Worm (Caenorhabditis elegans) whole organism, early embryonic: Measurements from ENCODE around the gene F14H8.8.

Source experiments
- B0310.2 ChIP-seq: sonication (generic microtip); optimal IDR thresholded peaks from 2 replicates; lab custom pipeline; 2016; ENCODE audit warnings: mild to moderate bottlenecking, missing genetic modification characterization, missing compliant biosample characterization
- F13C5.2 ChIP-seq: sonication (generic microtip); optimal IDR thresholded peaks from 2 replicates; lab custom pipeline; 2017; ENCODE audit warnings: mild to moderate bottlenecking, missing genetic modification characterization, inconsistent platforms, missing compliant biosample characterization
- aly-1 ChIP-seq: sonication (generic microtip); optimal IDR thresholded peaks from 2 replicates; lab custom pipeline; 2016; ENCODE audit warnings: missing genetic modification characterization, missing compliant biosample characterization
- ama-1 ChIP-seq: fragments of 150-350 bp; optimal IDR thresholded peaks from 2 replicates; lab custom pipeline; 2014
- ceh-13 ChIP-seq: fragments of 200-800 bp; sonication (Bioruptor generic); optimal IDR thresholded peaks from 2 replicates; lab custom pipeline; 2018; ENCODE audit warnings: mild to moderate bottlenecking, missing genetic modification characterization, missing compliant biosample characterization
- ceh-36 ChIP-seq: sonication (generic microtip); optimal IDR thresholded peaks from 2 replicates; lab custom pipeline; 2016; ENCODE audit warnings: missing genetic modification characterization, inconsistent platforms, missing compliant biosample characterization
- ets-7 ChIP-seq: sonication (generic microtip); optimal IDR thresholded peaks from 2 replicates; lab custom pipeline; 2016; ENCODE audit warnings: missing genotype, missing genetic modification characterization, missing compliant biosample characterization
- flt-1 ChIP-seq: fragments of 200-800 bp; sonication (Bioruptor generic); IDR thresholded peaks from 2 replicates; pipeline ENCODE4 v1.3.6; 2022; ENCODE audit warnings: missing genetic modification characterization, missing compliant biosample characterization
- hmbx-1 ChIP-seq: sonication (generic microtip); optimal IDR thresholded peaks from 2 replicates; lab custom pipeline; 2016; ENCODE audit warnings: mild to moderate bottlenecking, missing genetic modification characterization, missing compliant biosample characterization
- hmg-4 ChIP-seq: fragments of 200-800 bp; sonication (Bioruptor generic); optimal IDR thresholded peaks from 2 replicates; lab custom pipeline; 2018; ENCODE audit warnings: mild to moderate bottlenecking, missing genetic modification characterization, missing compliant biosample characterization
- hnd-1 ChIP-seq: sonication (generic microtip); optimal IDR thresholded peaks from 2 replicates; lab custom pipeline; 2016; ENCODE audit warnings: missing genetic modification characterization, missing compliant biosample characterization
- pes-1 ChIP-seq: fragments of 200-800 bp; sonication (Bioruptor generic); IDR thresholded peaks from 2 replicates; pipeline ENCODE4 v1.3.6; 2022; ENCODE audit warnings: missing genetic modification reagents, missing genetic modification characterization, missing compliant biosample characterization
- scrt-1 ChIP-seq: fragments of 200-800 bp; sonication (Bioruptor generic); IDR thresholded peaks from 2 replicates; pipeline ENCODE4 v1.3.6; 2022; ENCODE audit warnings: missing genetic modification characterization, missing compliant biosample characterization
- sea-1 ChIP-seq: fragments of 200-800 bp; sonication (Bioruptor generic); conservative IDR thresholded peaks from 2 replicates; pipeline ENCODE4 v1.3.6; 2022; ENCODE audit warnings: missing genetic modification characterization, missing compliant biosample characterization
- tbx-11 ChIP-seq: fragments of 200-800 bp; sonication (Bioruptor generic); IDR thresholded peaks from 2 replicates; pipeline ENCODE4 v1.3.6; 2022; ENCODE audit warnings: missing genetic modification characterization, missing compliant biosample characterization
- tbx-37 ChIP-seq: fragments of 200-800 bp; sonication (Bioruptor generic); conservative IDR thresholded peaks from 2 replicates; pipeline ENCODE4 v1.3.6; 2022; ENCODE audit warnings: missing genetic modification reagents, missing genetic modification characterization, missing compliant biosample characterization
- tra-4 ChIP-seq: sonication (generic microtip); optimal IDR thresholded peaks from 2 replicates; lab custom pipeline; 2017; ENCODE audit warnings: missing genetic modification characterization, missing compliant biosample characterization

F14H8.8 gene

DNA sequence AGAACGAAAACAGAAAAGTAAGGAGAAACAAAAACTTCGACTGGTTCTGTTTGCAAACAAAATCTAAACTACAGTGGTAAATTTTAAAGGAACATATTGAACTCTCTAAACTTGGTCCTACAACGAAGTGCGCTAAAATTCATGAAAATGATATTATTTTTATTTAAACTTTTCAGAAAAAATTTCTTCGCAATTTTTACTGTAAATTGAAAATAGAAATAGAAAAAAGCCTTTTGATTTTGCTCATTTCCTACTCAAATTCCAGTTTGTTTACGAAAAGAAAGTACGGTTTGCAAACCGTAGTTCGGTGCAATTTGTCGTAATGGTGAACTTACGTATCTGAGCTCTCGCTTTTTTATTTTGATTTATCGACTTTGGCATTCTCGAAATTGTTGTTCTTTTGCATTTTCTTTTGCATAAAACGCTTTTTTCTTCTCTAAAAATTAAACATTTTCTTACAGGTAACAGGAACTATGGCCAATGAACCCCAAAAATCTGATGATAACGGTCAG is 36.6 kb downstream of the F14H8.8 start, which contains the start of gene otub-1:
Gene otub-1 (plus strand): TSS at position 462 of the 512 bp plus-strand sequence.
- TF ChIP-seq sea-1 (GFP tag; lab: Robert Waterston, UW) (no peak), ceh-13 (no peak), tra-4 (tag; lab: Kevin White, UChicago) (no peak), ama-1 (lab: Kevin White, UChicago) (no peak), hnd-1 (no peak), tbx-11 (GFP tag; lab: Robert Waterston, UW) (no peak)

DNA sequence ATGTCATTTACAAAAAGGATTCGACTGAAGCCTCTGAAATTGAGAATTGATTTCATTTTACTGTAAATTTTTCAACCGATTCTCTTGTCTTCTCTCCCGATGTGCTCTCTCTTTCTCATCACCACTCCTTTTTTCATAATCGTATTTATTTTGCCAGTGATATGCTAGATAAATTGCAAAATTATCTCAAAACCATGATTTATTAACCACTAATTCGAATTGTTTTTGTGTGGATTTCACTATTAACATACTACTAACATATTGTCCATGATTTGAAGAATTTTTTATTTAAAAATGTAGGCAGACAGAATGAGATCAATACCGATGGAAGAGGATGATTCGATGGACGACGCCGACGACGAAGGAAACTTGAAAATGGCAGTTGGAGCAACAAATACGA is 37.9 kb downstream of the F14H8.8 start, which contains the start of gene C25D7.10:
Gene C25D7.10 (plus strand): TSS at position 301 of the 400 bp plus-strand sequence.
- TF ChIP-seq hmg-4 (GFP tag; lab: Kevin White, UChicago) (no peak), B0310.2 (tag; lab: Kevin White, UChicago) (no peak), tra-4 (tag; lab: Kevin White, UChicago) (no peak), tbx-37 (GFP tag; lab: Robert Waterston, UW) (no peak), hmbx-1 (tag; lab: Kevin White, UChicago) (no peak)

DNA sequence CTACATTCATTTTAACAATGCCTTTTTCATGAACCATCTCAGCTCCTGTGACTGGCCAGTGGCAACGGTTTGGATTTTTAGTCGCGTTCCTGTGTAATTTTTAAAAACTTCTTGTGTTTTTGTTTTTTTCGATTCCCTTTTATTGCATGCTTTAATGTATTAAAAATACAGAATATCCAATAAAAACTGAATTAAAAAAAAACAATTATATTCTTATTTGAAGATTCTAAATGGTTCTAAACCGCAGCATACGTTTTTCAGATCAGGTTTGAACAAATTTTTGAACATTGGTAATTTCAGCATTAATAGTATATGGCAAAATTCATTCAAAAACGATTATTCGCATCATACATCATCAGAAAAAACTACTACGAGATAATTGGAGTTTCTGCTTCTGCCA is 39.1 kb downstream of the F14H8.8 start, which contains the start of gene dnj-3:
Gene dnj-3 (plus strand): TSS at position 301 of the 400 bp plus-strand sequence.
- no peak for TF ChIP-seq sea-1 (GFP tag; lab: Robert Waterston, UW)
- no peak for TF ChIP-seq ceh-13
- TF ChIP-seq tbx-37 (GFP tag; lab: Robert Waterston, UW): no peak
- TF ChIP-seq pes-1 (GFP tag; lab: Robert Waterston, UW): no peak
- TF ChIP-seq tbx-11 (GFP tag; lab: Robert Waterston, UW): no peak

DNA sequence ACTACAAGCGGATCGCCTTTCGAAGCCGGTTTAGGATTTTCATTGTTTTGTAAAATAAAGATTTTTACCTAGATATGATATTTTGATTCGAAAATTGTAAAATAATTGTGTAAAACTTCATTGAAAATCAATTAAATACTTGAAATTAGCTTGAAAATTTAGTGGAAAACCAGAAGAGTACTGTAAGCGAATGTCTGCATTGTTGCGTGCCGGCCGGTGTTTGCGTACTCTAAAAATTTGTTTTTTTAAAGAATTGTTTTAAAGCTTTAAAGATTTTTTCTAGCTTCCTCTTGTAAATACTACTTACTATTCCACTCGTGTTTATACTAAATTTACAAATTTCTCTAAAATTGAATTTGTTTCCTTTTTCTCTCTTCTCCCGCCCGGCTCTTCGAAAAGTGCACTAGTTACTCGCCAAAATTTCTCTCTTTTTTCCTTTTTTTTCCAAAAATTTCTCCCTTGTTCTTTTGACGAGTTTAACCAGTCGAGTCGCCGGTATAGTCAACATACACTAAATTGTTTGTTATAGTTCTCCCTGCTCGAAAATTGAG is 40.2 kb downstream of the F14H8.8 start:
- no peak for TF ChIP-seq tbx-37 (GFP tag; lab: Robert Waterston, UW)
- TF ChIP-seq hmg-4 (GFP tag; lab: Kevin White, UChicago): no peak
- TF ChIP-seq pes-1 (GFP tag; lab: Robert Waterston, UW): no peak
- TF ChIP-seq hnd-1: no peak
- TF ChIP-seq F13C5.2 (tag; lab: Kevin White, UChicago): no peak
- no peak for TF ChIP-seq scrt-1 (GFP tag; lab: Robert Waterston, UW)
- TF ChIP-seq ceh-13: no peak
- TF ChIP-seq hmbx-1 (tag; lab: Kevin White, UChicago): no peak
- no peak for TF ChIP-seq tra-4 (tag; lab: Kevin White, UChicago)

DNA sequence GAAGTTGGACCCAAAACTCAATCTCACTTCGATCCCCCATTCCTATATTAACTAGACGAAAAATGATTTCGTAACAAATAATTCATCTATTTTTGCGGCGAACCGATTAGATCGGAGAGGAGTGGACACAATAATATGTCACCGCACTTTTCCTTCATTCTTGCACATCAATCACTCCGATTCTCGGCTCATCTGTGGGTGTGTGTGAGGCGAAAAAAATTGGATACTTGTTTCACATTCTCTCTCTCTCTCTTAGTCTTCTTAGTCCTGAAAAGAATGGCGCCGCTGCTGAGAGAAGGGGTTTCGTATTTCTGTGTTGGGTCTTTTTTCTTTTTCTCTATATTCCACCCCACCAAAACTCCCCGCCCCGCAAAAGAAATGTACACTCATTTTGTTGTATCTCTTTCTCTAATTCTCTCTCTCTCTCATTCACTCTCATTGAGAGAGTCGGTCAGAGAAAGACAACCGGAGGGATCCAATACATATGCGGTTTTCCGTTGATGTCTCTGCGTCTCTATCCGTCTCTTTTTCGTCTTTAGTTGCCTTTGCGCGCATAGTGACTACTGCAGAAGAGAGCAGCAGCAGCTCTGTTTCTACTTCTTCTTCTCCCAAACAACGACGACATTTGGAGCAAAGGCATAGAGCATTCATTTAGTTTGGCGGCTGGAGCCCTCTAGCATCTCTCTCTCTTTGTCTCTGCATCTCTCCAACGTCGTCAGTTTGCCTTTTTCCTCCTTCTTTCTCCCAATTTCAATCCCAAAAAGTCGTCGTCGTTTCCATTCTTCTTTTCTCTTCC is 41.9 kb downstream of the F14H8.8 start, which contains the start of gene unc-76:
Gene unc-76 (plus strand): TSS at position 746 of the 796 bp plus-strand sequence.
- no peak for TF ChIP-seq flt-1 (GFP tag; lab: Robert Waterston, UW)
- TF ChIP-seq aly-1: peak; percentile 14
- TF ChIP-seq hmg-4 (GFP tag; lab: Kevin White, UChicago): peak; percentile 53
- TF ChIP-seq tbx-37 (GFP tag; lab: Robert Waterston, UW): no peak

DNA sequence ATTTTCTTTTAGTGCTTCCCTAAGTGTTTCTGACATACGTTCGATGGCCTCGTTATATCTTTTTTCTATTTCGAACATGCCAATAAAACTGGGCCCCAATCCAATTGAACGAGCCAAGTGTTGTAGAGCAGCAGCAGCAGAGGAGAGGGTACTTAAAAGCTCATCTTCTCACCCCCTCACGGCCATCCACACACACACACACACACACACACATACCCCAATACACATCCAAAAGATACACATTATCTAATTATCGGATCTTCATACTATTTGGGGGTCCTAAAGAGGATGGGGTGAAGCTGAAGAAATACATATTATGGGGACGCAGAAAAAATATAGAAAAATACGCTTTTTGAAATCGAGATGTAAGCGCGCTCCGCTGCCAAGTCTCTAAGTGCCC is 43.5 kb downstream of the F14H8.8 start:
- TF ChIP-seq F13C5.2 (tag; lab: Kevin White, UChicago): no peak
- TF ChIP-seq hmg-4 (GFP tag; lab: Kevin White, UChicago): no peak
- TF ChIP-seq hmbx-1 (tag; lab: Kevin White, UChicago): no peak
- no peak for TF ChIP-seq ets-7 (tag; lab: Kevin White, UChicago)
- 0 out of 2 replicates have a peak, but pooled peaks have one; percentile 24 for TF ChIP-seq tbx-11 (GFP tag; lab: Robert Waterston, UW)
- TF ChIP-seq flt-1 (GFP tag; lab: Robert Waterston, UW): no peak
- TF ChIP-seq ceh-13: no peak

DNA sequence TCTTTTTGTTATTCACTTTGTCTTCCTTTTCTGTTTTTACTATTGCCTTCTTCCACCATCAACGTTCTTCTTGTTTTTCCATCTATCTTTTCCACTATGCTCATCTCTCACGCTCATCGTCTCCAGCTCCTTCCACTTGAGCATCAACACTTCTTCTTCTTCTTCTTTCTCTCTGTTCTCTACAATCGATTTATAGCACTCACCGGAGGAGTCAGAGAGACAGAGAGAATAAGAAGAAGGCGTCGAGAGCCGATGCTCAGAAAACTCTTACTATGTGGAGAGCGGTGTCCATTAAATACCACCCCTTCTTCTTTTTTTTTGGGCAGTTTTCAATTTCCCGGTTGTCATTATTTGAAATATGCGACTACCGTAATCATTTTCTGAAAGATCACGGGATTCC is 45.6 kb downstream of the F14H8.8 start:
- no peak for TF ChIP-seq ceh-36 (tag; lab: Kevin White, UChicago)
- no peak for TF ChIP-seq tbx-37 (GFP tag; lab: Robert Waterston, UW)
- TF ChIP-seq aly-1: no peak
- TF ChIP-seq pes-1 (GFP tag; lab: Robert Waterston, UW): no peak
- no peak for TF ChIP-seq flt-1 (GFP tag; lab: Robert Waterston, UW)
- TF ChIP-seq F13C5.2 (tag; lab: Kevin White, UChicago): no peak
- TF ChIP-seq tbx-11 (GFP tag; lab: Robert Waterston, UW): no peak
- no peak for TF ChIP-seq tra-4 (tag; lab: Kevin White, UChicago)
- TF ChIP-seq hnd-1: no peak
- no peak for TF ChIP-seq ama-1 (lab: Kevin White, UChicago)
- TF ChIP-seq ets-7 (tag; lab: Kevin White, UChicago): no peak
- TF ChIP-seq ceh-13: no peak
- no peak for TF ChIP-seq B0310.2 (tag; lab: Kevin White, UChicago)
- TF ChIP-seq hmg-4 (GFP tag; lab: Kevin White, UChicago): no peak
- TF ChIP-seq scrt-1 (GFP tag; lab: Robert Waterston, UW): no peak
- TF ChIP-seq hmbx-1 (tag; lab: Kevin White, UChicago): no peak
- no peak for TF ChIP-seq sea-1 (GFP tag; lab: Robert Waterston, UW)
